In genomic region chr3L:8185263-8186227, dm6 we compare ENCODE assay signal across 1 fruit fly cellular context.
TF ChIP-seq lines count a peak whose summit lies in the region.

No protein-coding gene starts in this region.

TF ChIP-seq in whole organism, embryonic, 481 proteins besides CTCF, POLR2A, EP300 and RAD21 (continued from another document):
- TF ChIP-seq CG16813 (GFP tag; IDR thresholded peaks at IDR 0.05; lab: Robert Waterston, UW; ENCODE audit: partially characterized antibody) (no peak), shn (GFP tag; optimal IDR thresholded peaks at IDR 0.05; lab: Kevin White, UChicago) (peak; percentile 65), CG33557 (GFP tag; optimal IDR thresholded peaks at IDR 0.05; lab: Kevin White, UChicago) (no peak), lmd (GFP tag; IDR thresholded peaks at IDR 0.05; lab: Robert Waterston, UW) (peak; percentile 63), jumu (GFP tag; optimal IDR thresholded peaks at IDR 0.05; lab: Kevin White, UChicago) (peak; percentile 42), Dfd (GFP tag; optimal IDR thresholded peaks at IDR 0.05; lab: Kevin White, UChicago) (no peak), oc (tag; optimal IDR thresholded peaks at IDR 0.05; lab: Kevin White, UChicago) (peak; percentile 20), CG15269 (tag; optimal IDR thresholded peaks at IDR 0.05; lab: Kevin White, UChicago) (peak; percentile 58), CG3065 (GFP tag; optimal IDR thresholded peaks at IDR 0.05; lab: Kevin White, UChicago) (no peak), Hmr (GFP tag; optimal IDR thresholded peaks at IDR 0.05; lab: Kevin White, UChicago) (peak; percentile 41), sisA (GFP tag; IDR thresholded peaks at IDR 0.05; lab: Robert Waterston, UW) (peak; percentile 44; the same call in 1 of the 2 replicates)
